Worm (Caenorhabditis elegans) whole organism, early embryonic: ENCODE measurements around the gene ZK686.1.

Experiments used
- F13C5.2 ChIP-seq: sonication (generic microtip); optimal IDR thresholded peaks from 2 replicates; lab custom pipeline; 2017; ENCODE audit warnings: mild to moderate bottlenecking, missing genetic modification characterization, inconsistent platforms, missing compliant biosample characterization
- ama-1 ChIP-seq: fragments of 150-350 bp; optimal IDR thresholded peaks from 2 replicates; lab custom pipeline; 2014
- ceh-13 ChIP-seq: fragments of 200-800 bp; sonication (Bioruptor generic); optimal IDR thresholded peaks from 2 replicates; lab custom pipeline; 2018; ENCODE audit warnings: mild to moderate bottlenecking, missing genetic modification characterization, missing compliant biosample characterization
- ceh-36 ChIP-seq: sonication (generic microtip); optimal IDR thresholded peaks from 2 replicates; lab custom pipeline; 2016; ENCODE audit warnings: missing genetic modification characterization, inconsistent platforms, missing compliant biosample characterization
- flt-1 ChIP-seq: fragments of 200-800 bp; sonication (Bioruptor generic); IDR thresholded peaks from 2 replicates; pipeline ENCODE4 v1.3.6; 2022; ENCODE audit warnings: missing genetic modification characterization, missing compliant biosample characterization
- hmg-4 ChIP-seq: fragments of 200-800 bp; sonication (Bioruptor generic); optimal IDR thresholded peaks from 2 replicates; lab custom pipeline; 2018; ENCODE audit warnings: mild to moderate bottlenecking, missing genetic modification characterization, missing compliant biosample characterization
- pes-1 ChIP-seq: fragments of 200-800 bp; sonication (Bioruptor generic); IDR thresholded peaks from 2 replicates; pipeline ENCODE4 v1.3.6; 2022; ENCODE audit warnings: missing genetic modification reagents, missing genetic modification characterization, missing compliant biosample characterization
- scrt-1 ChIP-seq: fragments of 200-800 bp; sonication (Bioruptor generic); IDR thresholded peaks from 2 replicates; pipeline ENCODE4 v1.3.6; 2022; ENCODE audit warnings: missing genetic modification characterization, missing compliant biosample characterization
- sea-1 ChIP-seq: fragments of 200-800 bp; sonication (Bioruptor generic); conservative IDR thresholded peaks from 2 replicates; pipeline ENCODE4 v1.3.6; 2022; ENCODE audit warnings: missing genetic modification characterization, missing compliant biosample characterization
- tra-4 ChIP-seq: sonication (generic microtip); optimal IDR thresholded peaks from 2 replicates; lab custom pipeline; 2017; ENCODE audit warnings: missing genetic modification characterization, missing compliant biosample characterization

ce11 chrIII:7780566-7781238 lies 7.8 kb downstream of the ZK686.1 start:
- TF ChIP-seq ama-1 (lab: Kevin White, UChicago) (no peak), pes-1 (GFP tag; lab: Robert Waterston, UW) (no peak), ceh-13 (GFP tag; lab: Kevin White, UChicago) (no peak), flt-1 (GFP tag; lab: Robert Waterston, UW) (no peak), F13C5.2 (no peak), hmg-4 (no peak), ceh-36 (tag; lab: Kevin White, UChicago) (no peak), tra-4 (tag; lab: Kevin White, UChicago) (no peak), scrt-1 (GFP tag; lab: Robert Waterston, UW) (no peak), sea-1 (no peak)
